Fruit fly (Drosophila melanogaster): ENCODE data around the gene mRpL11.
A peak's percentile ranks its signal among the peaks of the same experiment; 100 is the strongest.

Gene mRpL11

DNA sequence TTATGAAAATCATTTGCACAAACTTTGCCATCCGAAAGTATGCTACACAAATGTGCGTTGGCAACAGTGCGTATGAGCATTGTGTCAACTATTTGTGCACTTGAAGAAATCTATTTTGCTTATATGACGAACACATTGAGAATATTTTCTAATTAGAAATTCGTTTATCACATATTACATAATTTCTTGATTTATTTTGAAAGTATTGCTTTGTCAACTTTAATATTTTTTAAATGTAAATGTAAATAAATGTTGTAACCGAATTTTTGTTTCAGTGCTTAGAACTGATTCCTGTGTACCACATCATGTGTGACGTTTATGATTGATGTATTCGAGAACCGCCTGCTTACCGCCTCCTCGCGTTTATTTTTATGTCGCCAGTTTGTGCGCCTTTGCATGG lies 30.4 kb downstream of the mRpL11 start:
- TF ChIP-seq OdsH (GFP tag; optimal IDR thresholded peaks at IDR 0.05) (no peak), sage (GFP tag; optimal IDR thresholded peaks at IDR 0.05) (no peak), psq (GFP tag; optimal IDR thresholded peaks at IDR 0.05) (no peak), Myc (optimal IDR thresholded peaks at IDR 0.05) (no peak), dsf (GFP tag; optimal IDR thresholded peaks at IDR 0.05; ENCODE audit: borderline replicate concordance) (no peak), tai (GFP tag; optimal IDR thresholded peaks at IDR 0.05) (no peak), br (GFP tag; optimal IDR thresholded peaks at IDR 0.05) (no peak), dmrt93B (GFP tag; optimal IDR thresholded peaks at IDR 0.05) (no peak)

dm6 chr3R:14548752-14549151 lies 37.1 kb downstream of the mRpL11 start:
- no peak for TF ChIP-seq tai (GFP tag; optimal IDR thresholded peaks at IDR 0.05)
- TF ChIP-seq Dif (GFP tag; optimal IDR thresholded peaks at IDR 0.05; ENCODE audit: partially characterized antibody): no peak
- TF ChIP-seq brk (GFP tag; optimal IDR thresholded peaks at IDR 0.05): no peak

dm6 chr3R:14555021-14555420 lies 43.4 kb downstream of the mRpL11 start:
- TF ChIP-seq jim (GFP tag; optimal IDR thresholded peaks at IDR 0.05) (no peak), CG32264 (GFP tag; optimal IDR thresholded peaks at IDR 0.05) (no peak), woc (GFP tag; optimal IDR thresholded peaks at IDR 0.05) (no peak), usp (GFP tag; optimal IDR thresholded peaks at IDR 0.05) (no peak), HLH106 (tag; optimal IDR thresholded peaks at IDR 0.05) (no peak), sv (GFP tag; optimal IDR thresholded peaks at IDR 0.05) (no peak), rgr (GFP tag; optimal IDR thresholded peaks at IDR 0.05) (no peak), h (GFP tag; optimal IDR thresholded peaks at IDR 0.05) (no peak), Myc (optimal IDR thresholded peaks at IDR 0.05) (no peak), Dfd (GFP tag; optimal IDR thresholded peaks at IDR 0.05) (no peak), Abd-B (GFP tag; optimal IDR thresholded peaks at IDR 0.05) (no peak), sage (GFP tag; optimal IDR thresholded peaks at IDR 0.05) (no peak), Rel (GFP tag; optimal IDR thresholded peaks at IDR 0.05) (no peak), Rel (tag; optimal IDR thresholded peaks at IDR 0.05) (no peak), dmrt93B (GFP tag; optimal IDR thresholded peaks at IDR 0.05) (no peak), pan (optimal IDR thresholded peaks at IDR 0.05) (no peak), ey (GFP tag; optimal IDR thresholded peaks at IDR 0.05) (no peak), GATAd (GFP tag; optimal IDR thresholded peaks at IDR 0.05) (no peak), Vsx2 (GFP tag; optimal IDR thresholded peaks at IDR 0.05; ENCODE audit: partially characterized antibody) (no peak)

DNA sequence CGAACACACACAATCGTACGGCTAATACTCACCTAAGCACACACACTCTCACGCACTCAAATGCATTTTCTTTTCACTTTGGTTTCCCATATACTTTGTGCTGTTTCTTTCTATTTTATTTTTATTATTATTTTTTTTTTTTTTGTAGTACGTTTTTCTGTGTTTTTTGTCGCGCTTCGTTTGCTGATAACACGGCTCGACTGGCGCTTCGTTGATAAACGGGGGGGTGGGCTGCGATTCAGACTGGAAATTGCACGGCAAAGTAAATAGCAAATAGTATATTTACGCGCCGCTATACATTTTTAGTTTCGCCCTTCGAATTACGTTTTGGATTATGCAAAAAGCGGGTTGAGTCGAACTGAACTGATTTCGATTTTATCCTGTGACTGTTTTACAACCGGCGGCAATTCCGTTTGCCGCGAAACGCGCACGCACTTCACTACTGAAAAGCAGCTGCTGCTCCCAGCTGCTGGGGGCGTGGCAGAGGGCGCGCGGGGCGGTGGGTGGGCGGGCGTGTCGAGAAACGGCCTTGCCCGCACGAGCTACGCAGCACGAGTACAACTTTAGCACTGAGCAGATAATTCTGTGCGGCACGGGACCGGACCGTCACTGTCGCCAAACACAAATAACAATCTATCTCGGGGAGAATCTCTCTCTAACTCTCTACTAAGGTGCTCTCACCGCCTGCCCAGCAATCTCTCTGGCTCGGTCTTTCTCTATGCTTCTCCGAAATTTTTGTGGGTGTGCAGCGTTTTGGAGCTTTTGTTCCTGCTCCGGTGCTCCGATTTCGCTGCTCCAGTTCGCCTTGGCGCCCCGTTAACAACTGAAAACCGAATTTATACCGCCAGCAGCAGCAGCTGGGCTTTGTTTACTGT lies 46.1 kb downstream of the mRpL11 start, which contains the start of gene Pde6:
Pde6 (minus strand) TSS at position 825 of the 875 bp plus-strand sequence.
- TF ChIP-seq Sp1 (GFP tag; optimal IDR thresholded peaks at IDR 0.05) (peak; percentile 24), usp (GFP tag; optimal IDR thresholded peaks at IDR 0.05) (no peak), Vsx2 (GFP tag; optimal IDR thresholded peaks at IDR 0.05; ENCODE audit: partially characterized antibody) (peak; percentile 8), Dif (GFP tag; optimal IDR thresholded peaks at IDR 0.05; ENCODE audit: partially characterized antibody) (peak; percentile 61), Dfd (GFP tag; optimal IDR thresholded peaks at IDR 0.05) (peak; percentile 11), GATAd (GFP tag; optimal IDR thresholded peaks at IDR 0.05) (no peak), dl (GFP tag; optimal IDR thresholded peaks at IDR 0.05; ENCODE audit: insufficient read depth in 1 of 2, partially characterized antibody in 2 of 2) (peak; percentile 22 to 34), Rel (GFP tag; optimal IDR thresholded peaks at IDR 0.05) (peak; percentile 17), Rel (tag; optimal IDR thresholded peaks at IDR 0.05) (no peak), ey (GFP tag; optimal IDR thresholded peaks at IDR 0.05) (no peak), Abd-B (GFP tag; optimal IDR thresholded peaks at IDR 0.05) (no peak), psq (GFP tag; optimal IDR thresholded peaks at IDR 0.05) (peak; percentile 19)

dm6 chr3R:14558383-14558883 lies 46.8 kb downstream of the mRpL11 start:
- TF ChIP-seq rgr (GFP tag; optimal IDR thresholded peaks at IDR 0.05) (peak; percentile 32), Myc (optimal IDR thresholded peaks at IDR 0.05) (no peak), ey (GFP tag; optimal IDR thresholded peaks at IDR 0.05) (peak; percentile 10), Sp1 (GFP tag; optimal IDR thresholded peaks at IDR 0.05) (peak; percentile 43), CG32264 (GFP tag; optimal IDR thresholded peaks at IDR 0.05) (no peak), N (GFP tag; optimal IDR thresholded peaks at IDR 0.05) (no peak), OdsH (GFP tag; optimal IDR thresholded peaks at IDR 0.05) (peak; percentile 29), Dif (GFP tag; optimal IDR thresholded peaks at IDR 0.05; ENCODE audit: partially characterized antibody) (no peak), Hr83 (GFP tag; optimal IDR thresholded peaks at IDR 0.05; ENCODE audit: poor library complexity, severe bottlenecking) (no peak), sv (GFP tag; optimal IDR thresholded peaks at IDR 0.05) (peak; percentile 85), brk (GFP tag; optimal IDR thresholded peaks at IDR 0.05) (no peak), lola (GFP tag; optimal IDR thresholded peaks at IDR 0.05) (no peak), usp (GFP tag; optimal IDR thresholded peaks at IDR 0.05) (no peak), GATAd (GFP tag; optimal IDR thresholded peaks at IDR 0.05) (no peak), Rel (GFP tag; optimal IDR thresholded peaks at IDR 0.05) (no peak), Rel (tag; optimal IDR thresholded peaks at IDR 0.05) (no peak), dl (GFP tag; optimal IDR thresholded peaks at IDR 0.05; ENCODE audit: insufficient read depth in 1 of 2, partially characterized antibody in 2 of 2) (no peak), tai (GFP tag; optimal IDR thresholded peaks at IDR 0.05) (no peak), Mio (GFP tag; optimal IDR thresholded peaks at IDR 0.05) (no peak), dsf (GFP tag; optimal IDR thresholded peaks at IDR 0.05; ENCODE audit: borderline replicate concordance) (no peak), Hnf4 (GFP tag; optimal IDR thresholded peaks at IDR 0.05) (no peak), psq (GFP tag; optimal IDR thresholded peaks at IDR 0.05) (no peak), HLH106 (tag; optimal IDR thresholded peaks at IDR 0.05) (no peak), Abd-B (GFP tag; optimal IDR thresholded peaks at IDR 0.05) (no peak), Vsx2 (GFP tag; optimal IDR thresholded peaks at IDR 0.05; ENCODE audit: partially characterized antibody) (no peak), foxo (GFP tag; optimal IDR thresholded peaks at IDR 0.05) (peak in 1 of 2 experiments; percentile 57), Jra (GFP tag; optimal IDR thresholded peaks at IDR 0.05) (no peak), CG9705 (GFP tag; optimal IDR thresholded peaks at IDR 0.05) (peak; percentile 11)
